Worm (Caenorhabditis elegans): ENCODE data around the gene pkg-2.

Gene pkg-2

ce11 chrIV:8511056-8511455, 9.6 kb upstream of the pkg-2 start, which contains the start of gene mes-6:
TSS of gene mes-6 (plus strand) at chrIV:8511284.
- TF ChIP-seq C34F6.9 (tag; optimal IDR thresholded peaks at IDR 0.05) (peak; percentile 45), snpc-4 (tag; optimal IDR thresholded peaks at IDR 0.05) (peak; percentile 17), nhr-129 (tag; optimal IDR thresholded peaks at IDR 0.05) (peak; percentile 17), fos-1 (tag; optimal IDR thresholded peaks at IDR 0.05) (peak; percentile 14), gmeb-1 (tag; optimal IDR thresholded peaks at IDR 0.05) (peak; percentile 82), crh-2 (tag; optimal IDR thresholded peaks at IDR 0.05) (peak; percentile 33), skn-1 (tag; optimal IDR thresholded peaks at IDR 0.05) (no peak), sma-3 (GFP tag; optimal IDR thresholded peaks at IDR 0.05) (peak; percentile 2), lsy-2 (tag; optimal IDR thresholded peaks at IDR 0.05) (peak in 1 of 2 experiments; percentile 70), unc-55 (GFP tag; optimal IDR thresholded peaks at IDR 0.05) (peak; percentile 67), dmd-4 (tag; optimal IDR thresholded peaks at IDR 0.05) (no peak), peb-1 (tag; optimal IDR thresholded peaks at IDR 0.05) (no peak), lin-13 (GFP tag; optimal IDR thresholded peaks at IDR 0.05) (peak; percentile 48), unc-62 (GFP tag; optimal IDR thresholded peaks at IDR 0.05) (no peak)

DNA sequence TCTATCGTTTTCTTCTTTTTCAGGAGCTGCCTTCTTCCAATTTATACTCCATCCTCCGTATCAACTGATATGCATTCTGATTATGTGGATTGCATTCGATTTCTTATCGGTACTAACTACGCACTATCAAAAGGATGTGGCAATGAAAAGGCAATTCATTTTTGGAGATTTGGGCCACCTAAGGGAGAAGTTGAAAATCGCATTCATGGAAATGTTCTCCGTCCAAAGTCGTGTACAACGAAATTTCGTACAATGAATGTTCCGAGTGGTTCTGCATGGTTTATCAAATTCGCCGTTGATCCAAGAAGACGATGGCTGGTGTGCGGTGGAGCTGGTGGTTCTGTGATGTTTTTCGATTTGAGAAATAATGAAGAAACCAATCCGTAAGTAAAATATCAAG, 8.0 kb upstream of the pkg-2 start, which contains the start of gene C09G4.4:
TSS of gene C09G4.4 (plus strand) at position 301 of the 400 bp plus-strand sequence.
- no peak for TF ChIP-seq lin-11 (tag; optimal IDR thresholded peaks at IDR 0.05)
- TF ChIP-seq nhr-11 (tag; optimal IDR thresholded peaks at IDR 0.05) = no peak
- TF ChIP-seq lin-39 (tag; optimal IDR thresholded peaks at IDR 0.05) = no peak
- TF ChIP-seq nhr-10 (tag; optimal IDR thresholded peaks at IDR 0.05) = no peak
- TF ChIP-seq F13H6.1 (tag; optimal IDR thresholded peaks at IDR 0.05) = no peak
- no peak for TF ChIP-seq dmd-4 (tag; optimal IDR thresholded peaks at IDR 0.05)
- no peak for TF ChIP-seq peb-1 (tag; optimal IDR thresholded peaks at IDR 0.05)

ce11 chrIV:8513619-8514018, 7.1 kb upstream of the pkg-2 start, which contains the start of gene cks-1:
TSS of gene cks-1 (plus strand) at chrIV:8513919.
- TF ChIP-seq nhr-21 (tag; optimal IDR thresholded peaks at IDR 0.05) (no peak), lin-39 (tag; optimal IDR thresholded peaks at IDR 0.05) (no peak), F13H6.1 (tag; optimal IDR thresholded peaks at IDR 0.05) (no peak), Y55F3AM.14 (GFP tag; optimal IDR thresholded peaks at IDR 0.05) (no peak), unc-55 (GFP tag; optimal IDR thresholded peaks at IDR 0.05) (no peak), sma-9 (GFP tag; optimal IDR thresholded peaks at IDR 0.05) (no peak), sma-9 (tag; optimal IDR thresholded peaks at IDR 0.05) (no peak), mdl-1 (tag; optimal IDR thresholded peaks at IDR 0.05) (no peak), elt-1 (tag; optimal IDR thresholded peaks at IDR 0.05) (no peak), alr-1 (tag; optimal IDR thresholded peaks at IDR 0.05) (no peak), lin-13 (GFP tag; optimal IDR thresholded peaks at IDR 0.05) (no peak), sem-4 (tag; optimal IDR thresholded peaks at IDR 0.05) (no peak), unc-62 (GFP tag; optimal IDR thresholded peaks at IDR 0.05) (no peak), nhr-12 (tag; optimal IDR thresholded peaks at IDR 0.05) (no peak), snpc-4 (tag; optimal IDR thresholded peaks at IDR 0.05) (no peak), egl-27 (tag; optimal IDR thresholded peaks at IDR 0.05) (no peak), nhr-11 (tag; optimal IDR thresholded peaks at IDR 0.05) (no peak), crh-2 (tag; optimal IDR thresholded peaks at IDR 0.05) (no peak)

- no peak for TF ChIP-seq ZK546.5 (tag; optimal IDR thresholded peaks at IDR 0.05)
- no peak for TF ChIP-seq mbf-1 (tag; optimal IDR thresholded peaks at IDR 0.05)
- TF ChIP-seq sma-3 (GFP tag; optimal IDR thresholded peaks at IDR 0.05) = no peak
- no peak for TF ChIP-seq snpc-4 (tag; optimal IDR thresholded peaks at IDR 0.05)
- no peak for TF ChIP-seq ztf-11 (tag; optimal IDR thresholded peaks at IDR 0.05)
- TF ChIP-seq elt-1 (tag; optimal IDR thresholded peaks at IDR 0.05) = no peak
Measured at ce11 chrIV:8514546-8514945, 6.1 kb upstream of the pkg-2 start.

ce11 chrIV:8519949-8520348, 745 bp upstream of the pkg-2 start:
- TF ChIP-seq Y55F3AM.14 (GFP tag; optimal IDR thresholded peaks at IDR 0.05) (no peak), ztf-1 (GFP tag; conservative IDR thresholded peaks at IDR 0.05) (no peak), ceh-16 (tag; optimal IDR thresholded peaks at IDR 0.05) (no peak), blmp-1 (tag; optimal IDR thresholded peaks at IDR 0.05; ENCODE audit: insufficient read depth) (no peak), alr-1 (tag; optimal IDR thresholded peaks at IDR 0.05) (no peak), ztf-4 (tag; optimal IDR thresholded peaks at IDR 0.05) (no peak), nhr-11 (tag; optimal IDR thresholded peaks at IDR 0.05) (no peak), dmd-4 (tag; optimal IDR thresholded peaks at IDR 0.05) (no peak), mab-5 (tag; optimal IDR thresholded peaks at IDR 0.05) (no peak), skn-1 (tag; optimal IDR thresholded peaks at IDR 0.05) (no peak)
